Worm (Caenorhabditis elegans): ENCODE data around the gene srh-241.

srh-241 gene

ce11 chrV:2879801-2880200 lies 10.4 kb upstream of the srh-241 start, which contains the start of gene str-39:
Gene str-39 (minus strand): TSS chrV:2879901.
- TF ChIP-seq aly-2 (tag; optimal IDR thresholded peaks at IDR 0.05): no peak
- TF ChIP-seq alr-1 (tag; optimal IDR thresholded peaks at IDR 0.05; ENCODE audit: borderline replicate concordance): no peak
- no peak for TF ChIP-seq ceh-90 (tag; optimal IDR thresholded peaks at IDR 0.05)
- TF ChIP-seq lin-15B (tag; optimal IDR thresholded peaks at IDR 0.05): no peak
- TF ChIP-seq nhr-12 (tag; optimal IDR thresholded peaks at IDR 0.05): no peak
- no peak for TF ChIP-seq skn-1 (tag; optimal IDR thresholded peaks at IDR 0.05)
- no peak for TF ChIP-seq ztf-11 (tag; optimal IDR thresholded peaks at IDR 0.05)
- no peak for TF ChIP-seq mef-2 (tag; optimal IDR thresholded peaks at IDR 0.05)
- no peak for TF ChIP-seq egl-13 (tag; optimal IDR thresholded peaks at IDR 0.05)
- TF ChIP-seq unc-62 (GFP tag; optimal IDR thresholded peaks at IDR 0.05): no peak
- no peak for TF ChIP-seq dpl-1 (GFP tag; optimal IDR thresholded peaks at IDR 0.05)

ce11 chrV:2877509-2877908 lies 8.1 kb upstream of the srh-241 start, which contains the start of gene F37B4.10:
Gene F37B4.10 (minus strand): TSS chrV:2877609.
- peak; percentile 8 to 18 for TF ChIP-seq efl-1 (optimal IDR thresholded peaks at IDR 0.05)
- no peak for TF ChIP-seq efl-1 (GFP tag; optimal IDR thresholded peaks at IDR 0.05 in 1 of 2)
- peak in 1 of 2 experiments; percentile 11 for TF ChIP-seq lsy-2 (tag; optimal IDR thresholded peaks at IDR 0.05)
- no peak for TF ChIP-seq elt-3 (tag; optimal IDR thresholded peaks at IDR 0.05)
- no peak for TF ChIP-seq snu-23 (GFP tag; optimal IDR thresholded peaks at IDR 0.05)
- TF ChIP-seq dpl-1 (GFP tag; optimal IDR thresholded peaks at IDR 0.05): peak in 1 of 3 experiments; percentile 11
- TF ChIP-seq lin-35 (GFP tag; optimal IDR thresholded peaks at IDR 0.05): peak; percentile 15 to 22

- TF ChIP-seq efl-3 (GFP tag; optimal IDR thresholded peaks at IDR 0.05) (no peak), dsc-1 (tag; optimal IDR thresholded peaks at IDR 0.05) (no peak), alr-1 (tag; optimal IDR thresholded peaks at IDR 0.05; ENCODE audit: borderline replicate concordance) (no peak), pqm-1 (tag; optimal IDR thresholded peaks at IDR 0.05) (no peak), lin-14 (GFP tag; optimal IDR thresholded peaks at IDR 0.05) (no peak), efl-1 (optimal IDR thresholded peaks at IDR 0.05) (no peak), efl-1 (GFP tag; optimal IDR thresholded peaks at IDR 0.05 in 1 of 2) (peak in 1 of 2 experiments; percentile 15), C04F5.9 (tag; optimal IDR thresholded peaks at IDR 0.05) (no peak)
These were observed 6.9 kb upstream of the srh-241 start for ce11 chrV:2876188-2876831.

ce11 chrV:2875422-2875821 lies 6.0 kb upstream of the srh-241 start, which contains the start of gene folt-2:
Gene folt-2 (minus strand): TSS chrV:2875600.
- TF ChIP-seq efl-1 (optimal IDR thresholded peaks at IDR 0.05) (no peak), efl-1 (GFP tag; optimal IDR thresholded peaks at IDR 0.05 in 1 of 2) (peak in 1 of 2 experiments; percentile 22), fkh-8 (tag; optimal IDR thresholded peaks at IDR 0.05) (no peak), nhr-71 (tag; optimal IDR thresholded peaks at IDR 0.05) (peak; percentile 10), elt-2 (tag; optimal IDR thresholded peaks at IDR 0.05) (peak; percentile 50)

- TF ChIP-seq ces-1 (GFP tag; optimal IDR thresholded peaks at IDR 0.05): no peak
- no peak for TF ChIP-seq hpl-2 (GFP tag; optimal IDR thresholded peaks at IDR 0.05)
- no peak for TF ChIP-seq blmp-1 (tag; optimal IDR thresholded peaks at IDR 0.05)
- TF ChIP-seq aly-2 (tag; optimal IDR thresholded peaks at IDR 0.05): no peak
- no peak for TF ChIP-seq hlh-17 (GFP tag; optimal IDR thresholded peaks at IDR 0.05; ENCODE audit: borderline replicate concordance)
- TF ChIP-seq ztf-4 (tag; optimal IDR thresholded peaks at IDR 0.05): no peak
- no peak for TF ChIP-seq fkh-4 (tag; optimal IDR thresholded peaks at IDR 0.05; ENCODE audit: borderline replicate concordance)
- TF ChIP-seq ceh-90 (tag; optimal IDR thresholded peaks at IDR 0.05): no peak
- TF ChIP-seq egl-27 (tag; optimal IDR thresholded peaks at IDR 0.05): no peak
- TF ChIP-seq unc-30 (tag; optimal IDR thresholded peaks at IDR 0.05): no peak
- TF ChIP-seq elt-2 (tag; optimal IDR thresholded peaks at IDR 0.05): no peak
- TF ChIP-seq tlp-1 (tag; optimal IDR thresholded peaks at IDR 0.05): no peak
These were observed 3.5 kb upstream of the srh-241 start for ce11 chrV:2872947-2873346.

All from whole organism, L1 larva.